Worm (Caenorhabditis elegans) whole organism, L3 larva: ENCODE results near the gene C11E4.8.

ENCODE experiments used
- R02D3.7 ChIP-seq: fragments of 150-350 bp; optimal IDR thresholded peaks from 2 replicates; lab custom pipeline; 2014; ENCODE audit warnings: missing biosample characterization, missing genetic modification characterization
- ZK546.5 ChIP-seq: sonication (generic microtip); optimal IDR thresholded peaks from 2 replicates; lab custom pipeline; 2017; ENCODE audit warnings: missing biosample characterization, missing genetic modification characterization
- aly-2 ChIP-seq: fragments of 150-350 bp; optimal IDR thresholded peaks from 2 replicates; lab custom pipeline; 2014; ENCODE audit warnings: missing biosample characterization, missing genetic modification characterization
- ama-1 ChIP-seq: fragments of 150-350 bp; optimal IDR thresholded peaks from 2 replicates; lab custom pipeline; 2018
- ceh-16 ChIP-seq: sonication (generic microtip); optimal IDR thresholded peaks from 2 replicates; lab custom pipeline; 2017; ENCODE audit warnings: missing biosample characterization, missing genetic modification characterization
- ceh-28 ChIP-seq: fragments of 150-350 bp; optimal IDR thresholded peaks from 2 replicates; lab custom pipeline; 2014; ENCODE audit warnings: missing biosample characterization, missing genetic modification reagents, missing genetic modification characterization
- ceh-82 ChIP-seq: fragments of 150-350 bp; optimal IDR thresholded peaks from 2 replicates; lab custom pipeline; 2014; ENCODE audit warnings: missing biosample characterization, missing genetic modification characterization
- ceh-9 ChIP-seq: sonication (generic microtip); optimal IDR thresholded peaks from 2 replicates; lab custom pipeline; 2018; ENCODE audit warnings: missing biosample characterization, missing genetic modification characterization
- daf-12 ChIP-seq: fragments of 150-350 bp; optimal IDR thresholded peaks from 2 replicates; lab custom pipeline; 2014; ENCODE audit warnings: missing biosample characterization, missing genetic modification reagents, missing genetic modification characterization
- egl-27 ChIP-seq: sonication (generic microtip); optimal IDR thresholded peaks from 4 replicates; lab custom pipeline; 2017; ENCODE audit warnings: missing biosample characterization, missing genetic modification reagents, missing genetic modification characterization
- egl-5 ChIP-seq: fragments of 150-350 bp; optimal IDR thresholded peaks from 2 replicates; lab custom pipeline; 2017; ENCODE audit warnings: missing biosample characterization, missing genetic modification reagents, missing genetic modification characterization, inconsistent platforms
- elt-1 ChIP-seq: fragments of 150-350 bp; optimal IDR thresholded peaks from 2 replicates; lab custom pipeline; 2014; ENCODE audit warnings: missing biosample characterization, missing genetic modification characterization
- elt-2 ChIP-seq: sonication (generic microtip); optimal IDR thresholded peaks from 2 replicates; lab custom pipeline; 2016; ENCODE audit warnings: missing genetic modification reagents, mild to moderate bottlenecking, missing genetic modification characterization, missing compliant biosample characterization
- eor-1 ChIP-seq, 2 experiments: fragments of 150-350 bp; optimal IDR thresholded peaks; 2 replicates each; lab custom pipeline; 2014 to 2018; ENCODE audit warnings: missing biosample characterization in 2 of 2, missing genetic modification characterization in 2 of 2
- fkh-2 ChIP-seq: fragments of 150-350 bp; optimal IDR thresholded peaks from 2 replicates; lab custom pipeline; 2014; ENCODE audit warnings: missing biosample characterization, missing genetic modification reagents, missing genetic modification characterization
- fos-1 ChIP-seq: fragments of 150-350 bp; optimal IDR thresholded peaks from 2 replicates; lab custom pipeline; 2014; ENCODE audit warnings: missing biosample characterization, missing genetic modification characterization
- hmg-11 ChIP-seq: sonication (generic microtip); optimal IDR thresholded peaks from 2 replicates; lab custom pipeline; 2016; ENCODE audit warnings: missing genetic modification characterization, missing compliant biosample characterization
- jun-1 ChIP-seq: fragments of 150-350 bp; optimal IDR thresholded peaks from 2 replicates; lab custom pipeline; 2014; ENCODE audit warnings: missing biosample characterization, missing genetic modification reagents, missing genetic modification characterization
- lin-15B ChIP-seq: fragments of 150-350 bp; optimal IDR thresholded peaks from 2 replicates; lab custom pipeline; 2014; ENCODE audit warnings: missing biosample characterization, missing genetic modification characterization
- lin-39 ChIP-seq: fragments of 150-350 bp; optimal IDR thresholded peaks from 2 replicates; lab custom pipeline; 2018; ENCODE audit warnings: missing biosample characterization, missing genetic modification reagents, missing genetic modification characterization
- lsy-12 ChIP-seq: sonication (generic microtip); optimal IDR thresholded peaks from 2 replicates; lab custom pipeline; 2016; ENCODE audit warnings: mild to moderate bottlenecking, missing genetic modification characterization, missing compliant biosample characterization
- mdl-1 ChIP-seq: fragments of 150-350 bp; optimal IDR thresholded peaks from 2 replicates; lab custom pipeline; 2014; ENCODE audit warnings: missing biosample characterization, missing genetic modification characterization
- nfya-1 ChIP-seq: sonication (generic microtip); optimal IDR thresholded peaks from 2 replicates; lab custom pipeline; 2017; ENCODE audit warnings: missing genetic modification characterization, mild to moderate bottlenecking, missing compliant biosample characterization, antibody characterized with exemption, moderate library complexity; ENCODE audit not compliant: insufficient read depth
- nhr-11 ChIP-seq: fragments of 150-350 bp; optimal IDR thresholded peaks from 2 replicates; lab custom pipeline; 2014; ENCODE audit warnings: missing biosample characterization, missing genetic modification characterization
- nhr-237 ChIP-seq: fragments of 150-350 bp; optimal IDR thresholded peaks from 2 replicates; lab custom pipeline; 2014; ENCODE audit warnings: missing biosample characterization, missing genetic modification characterization
- nhr-25 ChIP-seq: sonication (generic microtip); optimal IDR thresholded peaks from 2 replicates; lab custom pipeline; 2017; ENCODE audit warnings: missing biosample characterization, missing genetic modification characterization
- nhr-28 ChIP-seq: fragments of 150-350 bp; optimal IDR thresholded peaks from 2 replicates; lab custom pipeline; 2014; ENCODE audit warnings: missing biosample characterization, missing genetic modification characterization
- nhr-43 ChIP-seq: sonication (generic microtip); optimal IDR thresholded peaks from 2 replicates; lab custom pipeline; 2016; ENCODE audit warnings: mild to moderate bottlenecking, missing genetic modification characterization, missing compliant biosample characterization; ENCODE audit not compliant: poor library complexity, severe bottlenecking
- nhr-77 ChIP-seq: fragments of 150-350 bp; optimal IDR thresholded peaks from 2 replicates; lab custom pipeline; 2014; ENCODE audit warnings: missing biosample characterization, missing genetic modification characterization
- pha-4 ChIP-seq: fragments of 150-350 bp; optimal IDR thresholded peaks from 2 replicates; lab custom pipeline; 2014; ENCODE audit warnings: missing biosample characterization, missing genetic modification reagents, missing genetic modification characterization
- pqm-1 ChIP-seq: fragments of 150-350 bp; optimal IDR thresholded peaks from 2 replicates; lab custom pipeline; 2017; ENCODE audit warnings: missing biosample characterization, missing genetic modification characterization, inconsistent platforms
- sea-2 ChIP-seq: fragments of 150-350 bp; sonication (generic microtip); optimal IDR thresholded peaks from 4 replicates; lab custom pipeline; 2014; ENCODE audit warnings: missing biosample characterization, missing genetic modification reagents, missing genetic modification characterization
- skn-1 ChIP-seq: fragments of 150-350 bp; optimal IDR thresholded peaks from 2 replicates; lab custom pipeline; 2014; ENCODE audit warnings: missing biosample characterization, missing genetic modification characterization
- tbx-2 ChIP-seq: sonication (generic microtip); optimal IDR thresholded peaks from 2 replicates; lab custom pipeline; 2016; ENCODE audit warnings: mild to moderate bottlenecking, missing genetic modification characterization, missing compliant biosample characterization
- unc-39 ChIP-seq: sonication (generic microtip); optimal IDR thresholded peaks from 4 replicates; lab custom pipeline; 2017; ENCODE audit warnings: missing biosample characterization, missing genetic modification characterization
- ztf-11 ChIP-seq: fragments of 150-350 bp; optimal IDR thresholded peaks from 2 replicates; lab custom pipeline; 2014; ENCODE audit warnings: missing biosample characterization, missing genetic modification characterization
- ztf-4 ChIP-seq: fragments of 150-350 bp; optimal IDR thresholded peaks from 2 replicates; lab custom pipeline; 2014; ENCODE audit warnings: missing biosample characterization, missing genetic modification characterization

Gene C11E4.8

ce11 chrX:9589123-9589522, 31.1 kb upstream of the C11E4.8 start, which contains the start of gene del-8:
Gene del-8, plus strand, starts transcription at chrX:9589423.
- TF ChIP-seq ztf-4 (tag; lab: Kevin White, UChicago) (no peak), elt-1 (tag; lab: Kevin White, UChicago) (no peak), lsy-12 (tag; lab: Kevin White, UChicago) (no peak), eor-1 (tag; optimal IDR thresholded peaks at IDR 0.05; lab: Kevin White, UChicago) (no peak), daf-12 (tag; lab: Kevin White, UChicago) (no peak), ZK546.5 (no peak), nhr-77 (no peak), nhr-11 (tag; lab: Kevin White, UChicago) (no peak), nhr-25 (tag; lab: Kevin White, UChicago) (no peak), lin-15B (tag; lab: Kevin White, UChicago) (no peak), pha-4 (tag; lab: Kevin White, UChicago) (no peak), egl-5 (tag; lab: Kevin White, UChicago) (no peak), jun-1 (tag; lab: Kevin White, UChicago) (no peak), ceh-9 (tag; lab: Kevin White, UChicago) (no peak), lin-39 (tag; lab: Kevin White, UChicago) (no peak), ceh-82 (tag; lab: Kevin White, UChicago) (no peak), nfya-1 (tag; lab: Kevin White, UChicago) (no peak), ceh-16 (tag; lab: Kevin White, UChicago) (no peak), elt-2 (tag; lab: Kevin White, UChicago) (no peak), pqm-1 (tag; lab: Kevin White, UChicago) (no peak)
- TF ChIP-seq, all 47 proteins: peak for 0

- TF ChIP-seq fkh-2 (tag; lab: Kevin White, UChicago) (no peak), nhr-28 (no peak), daf-12 (tag; lab: Kevin White, UChicago) (no peak), nhr-11 (tag; lab: Kevin White, UChicago) (no peak), nfya-1 (tag; lab: Kevin White, UChicago) (no peak), ceh-16 (tag; lab: Kevin White, UChicago) (no peak), fos-1 (tag; lab: Kevin White, UChicago) (no peak), ceh-82 (tag; lab: Kevin White, UChicago) (no peak), tbx-2 (no peak), nhr-43 (tag; lab: Kevin White, UChicago) (no peak), skn-1 (tag; lab: Kevin White, UChicago) (no peak), pqm-1 (tag; lab: Kevin White, UChicago) (no peak), hmg-11 (no peak), ama-1 (no peak), sea-2 (no peak), mdl-1 (tag; lab: Kevin White, UChicago) (no peak)
Measured at ce11 chrX:9597299-9597698, 22.9 kb upstream of the C11E4.8 start.

ce11 chrX:9602625-9603024, 17.6 kb upstream of the C11E4.8 start:
- TF ChIP-seq ceh-9 (tag; lab: Kevin White, UChicago): no peak
- TF ChIP-seq elt-2 (tag; lab: Kevin White, UChicago): peak; percentile 59
- peak; percentile 87 for TF ChIP-seq pqm-1 (tag; lab: Kevin White, UChicago)
- TF ChIP-seq pha-4 (tag; lab: Kevin White, UChicago): peak; percentile 32

DNA sequence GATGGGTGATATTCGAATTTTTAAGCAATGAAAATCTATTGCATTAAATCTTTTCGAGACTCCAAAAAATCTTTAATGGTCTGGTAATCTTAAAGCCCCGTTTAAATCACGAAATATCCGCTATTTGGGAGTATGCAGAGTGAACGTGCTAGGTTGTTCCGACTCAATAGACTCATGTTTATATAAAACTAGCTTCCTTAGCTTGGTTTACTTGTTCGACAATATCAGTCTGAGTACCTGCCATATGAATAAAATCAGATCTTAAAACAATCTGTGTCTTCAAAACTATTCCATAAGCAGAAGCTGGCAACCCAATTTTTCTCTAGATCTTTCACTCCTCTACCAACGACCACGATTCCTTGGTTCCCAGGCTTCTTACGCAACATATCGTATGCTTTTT, 17.1 kb upstream of the C11E4.8 start:
- no peak for TF ChIP-seq fos-1 (tag; lab: Kevin White, UChicago)
- no peak for TF ChIP-seq ztf-11 (tag; lab: Kevin White, UChicago)
- no peak for TF ChIP-seq elt-1 (tag; lab: Kevin White, UChicago)
- TF ChIP-seq nhr-25 (tag; lab: Kevin White, UChicago): no peak
- no peak for TF ChIP-seq R02D3.7
- no peak for TF ChIP-seq daf-12 (tag; lab: Kevin White, UChicago)
- TF ChIP-seq nhr-43 (tag; lab: Kevin White, UChicago): no peak
- no peak for TF ChIP-seq hmg-11
- no peak for TF ChIP-seq nhr-11 (tag; lab: Kevin White, UChicago)
- TF ChIP-seq egl-5 (tag; lab: Kevin White, UChicago): no peak
- TF ChIP-seq ceh-82 (tag; lab: Kevin White, UChicago): no peak
- no peak for TF ChIP-seq nhr-237 (tag; lab: Kevin White, UChicago)
- no peak for TF ChIP-seq egl-27 (tag; lab: Kevin White, UChicago)
- no peak for TF ChIP-seq jun-1 (tag; lab: Kevin White, UChicago)
- TF ChIP-seq unc-39: no peak
- TF ChIP-seq tbx-2: no peak
- no peak for TF ChIP-seq ceh-28 (tag; lab: Kevin White, UChicago)
- no peak for TF ChIP-seq lsy-12 (tag; lab: Kevin White, UChicago)
- TF ChIP-seq aly-2: no peak
